Worm (Caenorhabditis elegans): ENCODE results near the gene F41B4.1.

The F41B4.1 gene

ce11 chrX:6807137-6807861 is 18.4 kb downstream of the F41B4.1 start:
- TF ChIP-seq unc-3 (GFP tag; conservative IDR thresholded peaks at IDR 0.05) = no peak
- no peak for TF ChIP-seq unc-3 (tag; optimal IDR thresholded peaks at IDR 0.05)
- no peak for TF ChIP-seq fkh-6 (tag; optimal IDR thresholded peaks at IDR 0.05)
- peak; percentile 38 for TF ChIP-seq unc-42 (tag; optimal IDR thresholded peaks at IDR 0.05)
- TF ChIP-seq nfya-1 (tag; optimal IDR thresholded peaks at IDR 0.05) = peak; percentile 46
- no peak for TF ChIP-seq hlh-15 (tag; optimal IDR thresholded peaks at IDR 0.05)
- no peak for TF ChIP-seq hlh-13 (GFP tag; optimal IDR thresholded peaks at IDR 0.05)
- no peak for TF ChIP-seq ceh-2 (tag; optimal IDR thresholded peaks at IDR 0.05)
- TF ChIP-seq C38D4.7 (GFP tag; optimal IDR thresholded peaks at IDR 0.05) = no peak
- peak; percentile 56 for TF ChIP-seq hlh-6 (tag; optimal IDR thresholded peaks at IDR 0.05)
- no peak for TF ChIP-seq elt-4 (tag; optimal IDR thresholded peaks at IDR 0.05)
- no peak for TF ChIP-seq odd-2 (tag; optimal IDR thresholded peaks at IDR 0.05)
- TF ChIP-seq Y22D7AL.16 (tag; optimal IDR thresholded peaks at IDR 0.05) = no peak
- TF ChIP-seq pax-1 (tag; optimal IDR thresholded peaks at IDR 0.05) = no peak
- no peak for TF ChIP-seq pag-3 (tag; optimal IDR thresholded peaks at IDR 0.05; ENCODE audit: borderline replicate concordance)
- no peak for TF ChIP-seq ttx-3 (tag; optimal IDR thresholded peaks at IDR 0.05)
- no peak for TF ChIP-seq C08G9.2 (tag; optimal IDR thresholded peaks at IDR 0.05)
- TF ChIP-seq ceh-24 (tag; optimal IDR thresholded peaks at IDR 0.05) = no peak
- TF ChIP-seq pha-4 (tag; optimal IDR thresholded peaks at IDR 0.05) = no peak
- TF ChIP-seq madf-2 (tag; optimal IDR thresholded peaks at IDR 0.05) = no peak
- no peak for TF ChIP-seq ceh-9 (tag; optimal IDR thresholded peaks at IDR 0.05)
- TF ChIP-seq sox-2 (GFP tag; IDR thresholded peaks at IDR 0.05) = peak; percentile 20; the same call in 1 of the 2 replicates
- TF ChIP-seq che-1 (tag; optimal IDR thresholded peaks at IDR 0.05) = no peak
- no peak for TF ChIP-seq zip-5 (tag; optimal IDR thresholded peaks at IDR 0.05)
- no peak for TF ChIP-seq K02D7.2 (tag; optimal IDR thresholded peaks at IDR 0.05)
- TF ChIP-seq F13H6.1 (tag; optimal IDR thresholded peaks at IDR 0.05) = no peak
- peak; percentile 73 for TF ChIP-seq hlh-30 (tag; optimal IDR thresholded peaks at IDR 0.05; ENCODE audit: insufficient read depth)
- no peak for TF ChIP-seq pat-9 (tag; optimal IDR thresholded peaks at IDR 0.05)
- no peak for TF ChIP-seq mec-3 (tag; optimal IDR thresholded peaks at IDR 0.05; ENCODE audit: borderline replicate concordance)
- no peak for TF ChIP-seq nhr-11 (tag; optimal IDR thresholded peaks at IDR 0.05)
- TF ChIP-seq sdc-2 (tag; optimal IDR thresholded peaks at IDR 0.05) = peak; percentile 60
- TF ChIP-seq tbx-2 (tag; optimal IDR thresholded peaks at IDR 0.05) = peak; percentile 41
- no peak for TF ChIP-seq hlh-8 (tag; optimal IDR thresholded peaks at IDR 0.05)
- no peak for TF ChIP-seq sox-4 (tag; optimal IDR thresholded peaks at IDR 0.05)
- TF ChIP-seq K09A11.1 (tag; optimal IDR thresholded peaks at IDR 0.05; ENCODE audit: insufficient read depth) = no peak
- peak; percentile 53 for TF ChIP-seq ref-2 (tag; optimal IDR thresholded peaks at IDR 0.05)
- no peak for TF ChIP-seq dve-1 (tag; optimal IDR thresholded peaks at IDR 0.05)
- no peak for TF ChIP-seq ceh-48 (tag; optimal IDR thresholded peaks at IDR 0.05)
- TF ChIP-seq lim-6 (tag; optimal IDR thresholded peaks at IDR 0.05) = no peak
- no peak for TF ChIP-seq T23F11.4 (GFP tag; optimal IDR thresholded peaks at IDR 0.05)
- TF ChIP-seq unc-86 (tag; optimal IDR thresholded peaks at IDR 0.05) = no peak
- no peak for TF ChIP-seq tbx-7 (tag; optimal IDR thresholded peaks at IDR 0.05)
- TF ChIP-seq ceh-31 (tag; optimal IDR thresholded peaks at IDR 0.05) = peak; percentile 76
- no peak for TF ChIP-seq nhr-232 (tag; optimal IDR thresholded peaks at IDR 0.05)
- peak; percentile 58 for TF ChIP-seq elt-2 (tag; optimal IDR thresholded peaks at IDR 0.05)
- TF ChIP-seq ceh-14 (tag; optimal IDR thresholded peaks at IDR 0.05) = no peak

Measured in whole organism, late embryonic.